Fruit fly (Drosophila melanogaster) whole organism: Measurements from ENCODE around the gene CG14367.

ENCODE experiments used
- CG8478 ChIP-seq: fragments of >200 bp; optimal IDR thresholded peaks from 2 replicates; lab custom pipeline; 2018; ENCODE audit warnings: inconsistent platforms
- Dll ChIP-seq: fragments of >200 bp; optimal IDR thresholded peaks from 2 replicates; lab custom pipeline; 2017
- EcR ChIP-seq, 2 experiments: fragments of >200 bp; optimal IDR thresholded peaks; 2 replicates each; lab custom pipeline; 2017; ENCODE audit warnings: missing biosample characterization in 2 of 2, missing genetic modification characterization in 2 of 2, missing genetic modification reagents in 2 of 2
- pan ChIP-seq: fragments of >200 bp; optimal IDR thresholded peaks from 2 replicates; lab custom pipeline; 2017
- psq ChIP-seq: fragments of >200 bp; optimal IDR thresholded peaks from 2 replicates; lab custom pipeline; 2017
- usp ChIP-seq: fragments of >200 bp; optimal IDR thresholded peaks from 2 replicates; lab custom pipeline; 2017; ENCODE audit warnings: missing biosample characterization, missing genetic modification characterization, mixed read lengths

- no peak for TF ChIP-seq CG8478 (lab: Kevin White, UChicago)
- TF ChIP-seq usp (GFP tag; lab: Kevin White, UChicago) = no peak
- TF ChIP-seq Dll = no peak
- no peak for TF ChIP-seq psq (lab: Kevin White, UChicago)
- no peak for TF ChIP-seq EcR (GFP tag; optimal IDR thresholded peaks at IDR 0.05; lab: Kevin White, UChicago)
- TF ChIP-seq pan (lab: Kevin White, UChicago) = no peak
These were observed 41.5 kb downstream of the CG14367 start for dm6 chr3R:13735304-13735898.
